Fruit fly (Drosophila melanogaster): ENCODE results near the gene CG31140.

CG31140 gene

DNA sequence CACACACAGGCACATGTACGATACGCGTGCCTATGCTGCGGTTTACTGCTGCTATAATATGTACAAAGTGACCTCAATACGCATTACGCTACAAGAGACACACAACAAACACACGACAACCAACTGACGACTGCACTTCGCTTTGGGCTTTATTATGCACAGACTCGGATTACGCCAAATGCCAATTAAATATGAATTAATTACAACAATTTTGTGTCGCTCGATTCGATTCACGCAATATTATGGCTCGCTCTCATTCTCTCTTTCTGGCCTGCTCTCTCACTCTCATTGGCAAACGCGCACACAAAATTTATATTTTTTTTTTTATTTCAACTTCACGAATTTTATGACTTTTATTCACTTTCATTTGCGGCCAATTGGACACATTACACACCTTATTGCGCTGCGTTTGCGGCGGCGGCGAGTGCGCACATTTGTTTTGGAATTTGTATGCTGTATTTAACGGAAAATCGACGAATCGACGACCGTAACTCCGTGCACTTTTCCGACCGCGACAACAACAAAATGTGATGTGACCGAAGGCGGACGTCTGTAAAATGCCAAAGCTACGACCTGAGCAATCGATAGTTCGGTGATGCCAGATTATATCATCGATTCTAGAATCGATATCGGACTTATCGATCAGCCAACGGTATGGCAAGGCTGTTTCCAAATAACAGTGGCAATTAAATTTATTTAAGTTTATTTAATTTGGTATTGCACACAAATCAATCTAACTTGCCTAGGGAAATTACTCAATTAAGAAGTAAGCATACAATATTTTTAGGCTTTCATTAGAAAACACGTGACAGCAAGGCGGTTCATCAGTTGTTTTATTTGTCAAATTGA is 40.3 kb upstream of the CG31140 start, which contains the start of the genes sba and CG31141 (continued):
- TF ChIP-seq lilli (GFP tag; optimal IDR thresholded peaks at IDR 0.05) (peak; percentile 26), CG1233 (GFP tag; optimal IDR thresholded peaks at IDR 0.05) (no peak), tup (GFP tag; optimal IDR thresholded peaks at IDR 0.05) (no peak), fd102C (GFP tag; optimal IDR thresholded peaks at IDR 0.05) (no peak), NFAT (GFP tag; IDR thresholded peaks at IDR 0.05) (0 out of 2 replicates have a peak, but pooled peaks have one; percentile 20), Gsc (GFP tag; IDR thresholded peaks at IDR 0.05) (no peak), abd-A (tag; optimal IDR thresholded peaks at IDR 0.05) (no peak), CG17829 (tag; optimal IDR thresholded peaks at IDR 0.05) (peak; percentile 3), h (optimal IDR thresholded peaks at IDR 0.05) (no peak), CG4282 (GFP tag; optimal IDR thresholded peaks at IDR 0.05) (no peak), CG10366 (GFP tag; IDR thresholded peaks at IDR 0.05) (no peak), CG17385 (GFP tag; optimal IDR thresholded peaks at IDR 0.05) (peak; percentile 32), CG2678 (tag; optimal IDR thresholded peaks at IDR 0.05) (no peak), D (optimal IDR thresholded peaks at IDR 0.05) (no peak), D (GFP tag; optimal IDR thresholded peaks at IDR 0.05) (no peak), CG10959 (GFP tag; IDR thresholded peaks at IDR 0.05) (no peak), Fer2 (tag; optimal IDR thresholded peaks at IDR 0.05) (no peak), slbo (GFP tag; IDR thresholded peaks at IDR 0.05) (no peak), CG4707 (GFP tag; optimal IDR thresholded peaks at IDR 0.05) (peak; percentile 29), sc (optimal IDR thresholded peaks at IDR 0.05) (no peak), sc (GFP tag; optimal IDR thresholded peaks at IDR 0.05) (no peak), org-1 (GFP tag; optimal IDR thresholded peaks at IDR 0.05) (no peak), CG2712 (tag; optimal IDR thresholded peaks at IDR 0.05) (peak; percentile 0), dimm (GFP tag; IDR thresholded peaks at IDR 0.05) (no peak), caup (GFP tag; optimal IDR thresholded peaks at IDR 0.05; ENCODE audit: severe bottlenecking) (peak; percentile 41), CG10321 (GFP tag; IDR thresholded peaks at IDR 0.05) (no peak), Awh (GFP tag; IDR thresholded peaks at IDR 0.05) (no peak), Doc3 (GFP tag; IDR thresholded peaks at IDR 0.05; ENCODE audit: partially characterized antibody) (peak; percentile 67), CG6654 (GFP tag; optimal IDR thresholded peaks at IDR 0.05) (no peak), Hey (tag; optimal IDR thresholded peaks at IDR 0.05) (no peak), ara (GFP tag; IDR thresholded peaks at IDR 0.05) (no peak), CG13624 (GFP tag; optimal IDR thresholded peaks at IDR 0.05) (peak; percentile 29), CG32772 (GFP tag; IDR thresholded peaks at IDR 0.05) (peak; percentile 44), exex (tag; optimal IDR thresholded peaks at IDR 0.05) (peak; percentile 77), cg (GFP tag; optimal IDR thresholded peaks at IDR 0.05) (peak; percentile 75), Tbp (GFP tag; optimal IDR thresholded peaks at IDR 0.05) (no peak), ind (GFP tag; optimal IDR thresholded peaks at IDR 0.05) (no peak), vnd (GFP tag; IDR thresholded peaks at IDR 0.05; ENCODE audit: partially characterized antibody) (peak; percentile 80), tgo (GFP tag; IDR thresholded peaks at IDR 0.05) (no peak), yki (optimal IDR thresholded peaks at IDR 0.05) (no peak), Bdp1 (GFP tag; optimal IDR thresholded peaks at IDR 0.05) (no peak), al (GFP tag; IDR thresholded peaks at IDR 0.05) (no peak), fd3F (GFP tag; optimal IDR thresholded peaks at IDR 0.05) (no peak), CG12155 (GFP tag; optimal IDR thresholded peaks at IDR 0.05) (no peak), Hr51 (GFP tag; optimal IDR thresholded peaks at IDR 0.05) (no peak), stc (GFP tag; IDR thresholded peaks at IDR 0.05) (no peak; the same call in 1 of the 2 replicates), BEAF-32 (GFP tag; optimal IDR thresholded peaks at IDR 0.05) (peak; percentile 94), CG3838 (GFP tag; optimal IDR thresholded peaks at IDR 0.05) (no peak), lab (GFP tag; optimal IDR thresholded peaks at IDR 0.05) (no peak), CG3163 (GFP tag; optimal IDR thresholded peaks at IDR 0.05) (no peak), CG6175 (GFP tag; IDR thresholded peaks at IDR 0.05) (no peak)

Measured in whole organism, embryonic.